Fruit fly (Drosophila melanogaster): ENCODE measurements around the gene AP-2sigma.
A peak's percentile ranks its signal among the peaks of the same experiment; 100 is the strongest.

The AP-2sigma gene

DNA sequence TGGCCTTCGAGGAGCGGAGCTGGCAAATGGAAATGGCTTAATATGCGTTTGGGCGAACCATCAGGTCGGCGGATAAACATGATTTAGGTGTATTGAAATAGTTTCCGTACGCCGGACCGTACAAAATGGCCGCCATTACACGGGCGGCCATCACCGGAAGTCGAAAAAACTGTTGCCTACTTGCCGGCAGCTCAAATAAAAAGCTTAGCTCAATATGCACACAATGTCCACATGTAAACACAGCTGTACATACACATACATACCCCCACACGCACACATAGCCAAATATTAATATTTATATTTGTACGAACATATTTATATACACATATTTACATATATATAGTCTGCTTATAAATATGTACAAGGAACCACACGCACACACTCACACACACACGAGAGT lies 6.7 kb downstream of the AP-2sigma start (continued):
- TF ChIP-seq ssp (GFP tag; IDR thresholded peaks at IDR 0.05), result no peak
- TF ChIP-seq exex (tag; optimal IDR thresholded peaks at IDR 0.05), result no peak
- no peak for TF ChIP-seq Lim3 (GFP tag; IDR thresholded peaks at IDR 0.05)
- no peak for TF ChIP-seq CG6654 (GFP tag; optimal IDR thresholded peaks at IDR 0.05)
- no peak for TF ChIP-seq CG18476 (GFP tag; optimal IDR thresholded peaks at IDR 0.05)
- no peak for TF ChIP-seq CG2120 (GFP tag; optimal IDR thresholded peaks at IDR 0.05)
- TF ChIP-seq Atf6 (GFP tag; IDR thresholded peaks at IDR 0.05), result peak; percentile 56; the same call in 1 of the 2 replicates
- peak; percentile 35 for TF ChIP-seq CG12391 (tag; optimal IDR thresholded peaks at IDR 0.05)
- no peak for TF ChIP-seq CG34224 (GFP tag; IDR thresholded peaks at IDR 0.05; ENCODE audit: partially characterized antibody)
- peak; percentile 53; the same call in 2 of the 3 replicates for TF ChIP-seq zfh1 (GFP tag; IDR thresholded peaks at IDR 0.05)
- TF ChIP-seq CG10431 (GFP tag; optimal IDR thresholded peaks at IDR 0.05), result peak; percentile 9
- no peak for TF ChIP-seq Hand (GFP tag; optimal IDR thresholded peaks at IDR 0.05)
- no peak for TF ChIP-seq kay (GFP tag; optimal IDR thresholded peaks at IDR 0.05)
- TF ChIP-seq CG3407 (GFP tag; optimal IDR thresholded peaks at IDR 0.05), result peak; percentile 47
- no peak for TF ChIP-seq Nf-YC (tag; optimal IDR thresholded peaks at IDR 0.05)
- peak; percentile 4 for TF ChIP-seq CG2712 (tag; optimal IDR thresholded peaks at IDR 0.05)
- no peak for TF ChIP-seq CG18262 (tag; optimal IDR thresholded peaks at IDR 0.05)
- TF ChIP-seq CG18599 (GFP tag; optimal IDR thresholded peaks at IDR 0.05), result peak; percentile 16
- TF ChIP-seq CG14710 (tag; optimal IDR thresholded peaks at IDR 0.05), result peak; percentile 12
- TF ChIP-seq CG8944 (GFP tag; optimal IDR thresholded peaks at IDR 0.05), result no peak
- peak; percentile 90 for TF ChIP-seq Ets97D (GFP tag; optimal IDR thresholded peaks at IDR 0.05)
- no peak for TF ChIP-seq Hmx (GFP tag; optimal IDR thresholded peaks at IDR 0.05)
- TF ChIP-seq nau (GFP tag; optimal IDR thresholded peaks at IDR 0.05), result no peak
- TF ChIP-seq H2.0 (GFP tag; IDR thresholded peaks at IDR 0.05), result peak; percentile 33; the same call in 1 of the 2 replicates
- no peak for TF ChIP-seq gsb-n (tag; optimal IDR thresholded peaks at IDR 0.05)
- TF ChIP-seq nerfin-1 (tag; optimal IDR thresholded peaks at IDR 0.05), result peak; percentile 19
- no peak for TF ChIP-seq Trl (optimal IDR thresholded peaks at IDR 0.05)
- TF ChIP-seq Trl (GFP tag; optimal IDR thresholded peaks at IDR 0.05), result no peak
- TF ChIP-seq CG6854 (GFP tag; optimal IDR thresholded peaks at IDR 0.05), result no peak
- TF ChIP-seq unpg (GFP tag; optimal IDR thresholded peaks at IDR 0.05), result peak; percentile 48
- peak; percentile 27; the same call in 1 of the 2 replicates for TF ChIP-seq lmd (GFP tag; IDR thresholded peaks at IDR 0.05)
- TF ChIP-seq nom (GFP tag; optimal IDR thresholded peaks at IDR 0.05), result no peak
- no peak for TF ChIP-seq Sry-δ (GFP tag; optimal IDR thresholded peaks at IDR 0.05)
- TF ChIP-seq sqz (GFP tag; optimal IDR thresholded peaks at IDR 0.05), result no peak
- peak; percentile 14 for TF ChIP-seq Camta (GFP tag; optimal IDR thresholded peaks at IDR 0.05)
- no peak for TF ChIP-seq CG16815 (GFP tag; optimal IDR thresholded peaks at IDR 0.05)
- TF ChIP-seq yki (optimal IDR thresholded peaks at IDR 0.05), result no peak
- TF ChIP-seq Dref (GFP tag; IDR thresholded peaks at IDR 0.05), result no peak
- no peak for TF ChIP-seq fd102C (GFP tag; optimal IDR thresholded peaks at IDR 0.05)
- TF ChIP-seq CG9797 (GFP tag; optimal IDR thresholded peaks at IDR 0.05), result no peak
- no peak for TF ChIP-seq Sry-β (GFP tag; optimal IDR thresholded peaks at IDR 0.05)
- TF ChIP-seq CG13123 (GFP tag; optimal IDR thresholded peaks at IDR 0.05), result no peak
- no peak for TF ChIP-seq CG12104 (GFP tag; optimal IDR thresholded peaks at IDR 0.05)
- 0 out of 2 replicates have a peak, but pooled peaks have one; percentile 11 for TF ChIP-seq CG31441 (GFP tag; IDR thresholded peaks at IDR 0.05)
- TF ChIP-seq CG9609 (GFP tag; optimal IDR thresholded peaks at IDR 0.05), result no peak
- TF ChIP-seq CG2116 (GFP tag; optimal IDR thresholded peaks at IDR 0.05), result peak; percentile 33
- TF ChIP-seq croc (GFP tag; conservative IDR thresholded peaks at IDR 0.05), result no peak
- no peak for TF ChIP-seq D (optimal IDR thresholded peaks at IDR 0.05)
- no peak for TF ChIP-seq D (GFP tag; optimal IDR thresholded peaks at IDR 0.05)
- TF ChIP-seq CG10543 (GFP tag; optimal IDR thresholded peaks at IDR 0.05), result no peak
- TF ChIP-seq seq (GFP tag; IDR thresholded peaks at IDR 0.05), result peak; percentile 59
- no peak for TF ChIP-seq bbx (GFP tag; IDR thresholded peaks at IDR 0.05; ENCODE audit: partially characterized antibody)
